Fruit fly (Drosophila melanogaster) whole organism, embryonic: Measurements from ENCODE around the gene CatB.

ENCODE experiments used
- Bdp1 ChIP-seq: fragments of 200-800 bp; sonication (Bioruptor generic); optimal IDR thresholded peaks from 3 replicates; lab custom pipeline; 2016; ENCODE audit warnings: missing biosample characterization, missing genetic modification characterization
- CG15601 ChIP-seq: fragments of 200-800 bp; sonication (Bioruptor generic); optimal IDR thresholded peaks from 3 replicates; lab custom pipeline; 2019; ENCODE audit warnings: missing biosample characterization, mild to moderate bottlenecking, missing genetic modification characterization, moderate library complexity
- CrebB ChIP-seq: fragments of 200-800 bp; sonication (Bioruptor generic); optimal IDR thresholded peaks from 3 replicates; lab custom pipeline; 2018; ENCODE audit warnings: missing biosample characterization, mild to moderate bottlenecking, missing genetic modification characterization
- Dad ChIP-seq: fragments of 200-800 bp; sonication (Bioruptor generic); optimal IDR thresholded peaks from 3 replicates; lab custom pipeline; 2016; ENCODE audit warnings: missing biosample characterization, missing genetic modification characterization
- Meics ChIP-seq: fragments of 200-800 bp; sonication (Bioruptor generic); optimal IDR thresholded peaks from 2 replicates; lab custom pipeline; 2017; ENCODE audit warnings: missing biosample characterization, mild to moderate bottlenecking, missing genetic modification characterization
- ac ChIP-seq: fragments of 200-800 bp; sonication (Bioruptor generic); optimal IDR thresholded peaks from 3 replicates; lab custom pipeline; 2017; ENCODE audit warnings: missing biosample characterization, mild to moderate bottlenecking, missing genetic modification characterization
- gcm ChIP-seq: fragments of 200-800 bp; sonication (Bioruptor generic); optimal IDR thresholded peaks from 2 replicates; lab custom pipeline; 2019; ENCODE audit warnings: missing biosample characterization, mild to moderate bottlenecking, missing genetic modification characterization, moderate library complexity
- odd ChIP-seq: fragments of 200-800 bp; sonication (Bioruptor generic); optimal IDR thresholded peaks from 2 replicates; lab custom pipeline; 2017; ENCODE audit warnings: missing biosample characterization, mild to moderate bottlenecking, missing genetic modification characterization
- tll ChIP-seq, 2 experiments: fragments of 200-800 bp in 1 of 2; fragments of >200 bp in 1 of 2; sonication (Bioruptor generic) in 1 of 2; optimal IDR thresholded peaks; 2 replicates each; lab custom pipeline; 2017 to 2019; ENCODE audit warnings: missing biosample characterization in 2 of 2, missing genetic modification characterization in 2 of 2, mild to moderate bottlenecking in 1 of 2, moderate library complexity in 1 of 2
- unpg ChIP-seq: fragments of 200-800 bp; sonication (Bioruptor generic); optimal IDR thresholded peaks from 3 replicates; lab custom pipeline; 2018; ENCODE audit warnings: missing biosample characterization, mild to moderate bottlenecking, missing genetic modification characterization, moderate library complexity

- TF ChIP-seq Meics (GFP tag; lab: Kevin White, UChicago) = no peak
- no peak for TF ChIP-seq Bdp1
- peak; percentile 29 for TF ChIP-seq CG15601 (tag; lab: Kevin White, UChicago)
- TF ChIP-seq tll (GFP tag; optimal IDR thresholded peaks at IDR 0.05; lab: Kevin White, UChicago) = no peak
- TF ChIP-seq Dad (GFP tag; lab: Kevin White, UChicago) = no peak
- no peak for TF ChIP-seq unpg (GFP tag; lab: Kevin White, UChicago)
- TF ChIP-seq gcm (GFP tag; lab: Kevin White, UChicago) = no peak
- no peak for TF ChIP-seq ac (GFP tag; lab: Kevin White, UChicago)
- TF ChIP-seq odd = no peak
- TF ChIP-seq CrebB = no peak
Measured at dm6 chr2L:8740757-8741278, 35.4 kb downstream of the CatB start.
